Worm (Caenorhabditis elegans): ENCODE data around the gene F52D2.7.

ce11 chrX:1972766-1973165 is 10.4 kb downstream of the F52D2.7 start:
- TF ChIP-seq mxl-2 (GFP tag; conservative IDR thresholded peaks at IDR 0.05): no peak
- TF ChIP-seq nhr-237 (tag; optimal IDR thresholded peaks at IDR 0.05): no peak
- TF ChIP-seq arid-1 (GFP tag; conservative IDR thresholded peaks at IDR 0.05): no peak
- TF ChIP-seq fkh-10 (GFP tag; optimal IDR thresholded peaks at IDR 0.05): no peak
- TF ChIP-seq nhr-10 (tag; optimal IDR thresholded peaks at IDR 0.05): no peak
- TF ChIP-seq nhr-28 (tag; optimal IDR thresholded peaks at IDR 0.05): no peak
- no peak for TF ChIP-seq Y5F2A.4 (GFP tag; optimal IDR thresholded peaks at IDR 0.05)
- no peak for TF ChIP-seq ztf-11 (tag; optimal IDR thresholded peaks at IDR 0.05)
- TF ChIP-seq dve-1 (tag; optimal IDR thresholded peaks at IDR 0.05; ENCODE audit: insufficient read depth): no peak
- no peak for TF ChIP-seq attf-4 (tag; optimal IDR thresholded peaks at IDR 0.05)
- TF ChIP-seq jun-1 (tag; optimal IDR thresholded peaks at IDR 0.05): no peak
- no peak for TF ChIP-seq snpc-4 (tag; optimal IDR thresholded peaks at IDR 0.05)

All from whole organism, L4 larva.